Fruit fly (Drosophila melanogaster) whole organism, embryonic: ENCODE results near the gene cindr.

Source experiments
- Antp ChIP-seq: fragments of 200-800 bp; sonication (Bioruptor generic); optimal IDR thresholded peaks from 3 replicates; lab custom pipeline; 2016; ENCODE audit warnings: missing biosample characterization, missing genetic modification characterization
- CG10209 ChIP-seq: fragments of 200-800 bp; sonication (Bioruptor generic); optimal IDR thresholded peaks from 3 replicates; lab custom pipeline; 2017; ENCODE audit warnings: missing biosample characterization, mild to moderate bottlenecking, missing genetic modification characterization, missing genetic modification reagents
- CG13123 ChIP-seq: fragments of 200-800 bp; sonication (Bioruptor generic); optimal IDR thresholded peaks from 2 replicates; lab custom pipeline; 2016; ENCODE audit warnings: missing biosample characterization, missing genetic modification characterization
- CG13424 ChIP-seq: fragments of 200-800 bp; sonication (Bioruptor generic); optimal IDR thresholded peaks from 2 replicates; lab custom pipeline; 2019; ENCODE audit warnings: missing biosample characterization, mild to moderate bottlenecking, missing genetic modification characterization, moderate library complexity
- CG1529 ChIP-seq: fragments of 200-800 bp; sonication (Bioruptor generic); optimal IDR thresholded peaks from 3 replicates; lab custom pipeline; 2018; ENCODE audit warnings: missing biosample characterization, missing genetic modification characterization
- CG15601 ChIP-seq: fragments of 200-800 bp; sonication (Bioruptor generic); optimal IDR thresholded peaks from 3 replicates; lab custom pipeline; 2019; ENCODE audit warnings: missing biosample characterization, mild to moderate bottlenecking, missing genetic modification characterization, moderate library complexity
- CG16815 ChIP-seq: fragments of 200-800 bp; sonication (Bioruptor generic); optimal IDR thresholded peaks from 3 replicates; lab custom pipeline; 2017; ENCODE audit warnings: missing biosample characterization, mild to moderate bottlenecking, missing genetic modification characterization
- CG17361 ChIP-seq: fragments of 200-800 bp; sonication (Bioruptor generic); IDR thresholded peaks from 3 replicates; pipeline ENCODE4 v1.3.6; 2022; ENCODE audit warnings: missing biosample characterization, missing genetic modification characterization
- CG17568 ChIP-seq: fragments of 200-800 bp; sonication (Bioruptor generic); optimal IDR thresholded peaks from 2 replicates; lab custom pipeline; 2018; ENCODE audit warnings: missing biosample characterization, mild to moderate bottlenecking, missing genetic modification characterization, moderate library complexity
- CG2678 ChIP-seq: fragments of 200-800 bp; sonication (Bioruptor generic); optimal IDR thresholded peaks from 3 replicates; lab custom pipeline; 2019; ENCODE audit warnings: missing biosample characterization, mild to moderate bottlenecking, missing genetic modification characterization, moderate library complexity
- CG2875 ChIP-seq: fragments of 200-800 bp; sonication (Bioruptor generic); optimal IDR thresholded peaks from 2 replicates; lab custom pipeline; 2017; ENCODE audit warnings: missing biosample characterization, mild to moderate bottlenecking, missing genetic modification characterization, missing genetic modification reagents
- CG34376 ChIP-seq: fragments of 200-800 bp; sonication (Bioruptor generic); optimal IDR thresholded peaks from 2 replicates; lab custom pipeline; 2018; ENCODE audit warnings: missing biosample characterization, mild to moderate bottlenecking, missing genetic modification characterization
- CG3726 ChIP-seq: fragments of 200-800 bp; sonication (Bioruptor generic); IDR thresholded peaks from 3 replicates; pipeline ENCODE4, ENCODE4 v1.3.6; 2022; ENCODE audit warnings: missing biosample characterization, missing genetic modification characterization
- CG4617 ChIP-seq: fragments of 200-800 bp; sonication (Bioruptor generic); optimal IDR thresholded peaks from 3 replicates; lab custom pipeline; 2016; ENCODE audit warnings: missing biosample characterization, missing genetic modification characterization, borderline replicate concordance
- CG4707 ChIP-seq: fragments of 200-800 bp; sonication (Bioruptor generic); optimal IDR thresholded peaks from 2 replicates; lab custom pipeline; 2018; ENCODE audit warnings: missing biosample characterization, mild to moderate bottlenecking, missing genetic modification characterization, moderate library complexity
- CG7786 ChIP-seq: fragments of 200-800 bp; sonication (Bioruptor generic); optimal IDR thresholded peaks from 2 replicates; lab custom pipeline; 2016; ENCODE audit warnings: missing biosample characterization, missing genetic modification characterization
- CG7839 ChIP-seq: fragments of 200-800 bp; sonication (Bioruptor generic); optimal IDR thresholded peaks from 3 replicates; lab custom pipeline; 2018; ENCODE audit warnings: missing biosample characterization, mild to moderate bottlenecking, missing genetic modification characterization, moderate library complexity
- CoRest ChIP-seq: fragments of 200-800 bp; sonication (Bioruptor generic); optimal IDR thresholded peaks from 3 replicates; lab custom pipeline; 2018; ENCODE audit warnings: missing biosample characterization, mild to moderate bottlenecking, missing genetic modification characterization, moderate library complexity
- Drgx ChIP-seq: fragments of 200-800 bp; sonication (Bioruptor generic); IDR thresholded peaks from 2 replicates; pipeline ENCODE4 v1.3.6; 2022; ENCODE audit warnings: missing biosample characterization, missing genetic modification characterization
- Eip74EF ChIP-seq, 2 experiments: fragments of 200-800 bp in 1 of 2; fragments of >200 bp in 1 of 2; sonication (Bioruptor generic) in 1 of 2; optimal IDR thresholded peaks; 2 replicates each; lab custom pipeline; 2017 to 2019; ENCODE audit warnings: missing biosample characterization in 2 of 2, missing genetic modification characterization in 2 of 2, mild to moderate bottlenecking in 1 of 2, moderate library complexity in 1 of 2
- Hr51 ChIP-seq, 2 experiments: fragments of 200-800 bp; sonication (Bioruptor generic); optimal IDR thresholded peaks; 2 replicates in 1 of 2; 3 replicates in 1 of 2; lab custom pipeline; 2016 to 2018; ENCODE audit warnings: missing biosample characterization in 2 of 2, missing genetic modification characterization in 2 of 2, mild to moderate bottlenecking in 1 of 2, moderate library complexity in 1 of 2
- Hr78 ChIP-seq, 2 experiments: fragments of 200-800 bp in 1 of 2; fragments of >200 bp in 1 of 2; sonication (Bioruptor generic) in 1 of 2; optimal IDR thresholded peaks; 2 replicates each; lab custom pipeline; 2017 to 2019; ENCODE audit warnings: missing biosample characterization in 2 of 2, missing genetic modification characterization in 2 of 2, mild to moderate bottlenecking in 1 of 2, moderate library complexity in 1 of 2
- Hsf ChIP-seq: fragments of 200-800 bp; sonication (Bioruptor generic); optimal IDR thresholded peaks from 3 replicates; lab custom pipeline; 2016; ENCODE audit warnings: missing biosample characterization, missing genetic modification characterization
- Lim3 ChIP-seq: fragments of 200-800 bp; sonication (Bioruptor generic); IDR thresholded peaks from 2 replicates; pipeline ENCODE4 v1.3.6; 2022; ENCODE audit warnings: missing biosample characterization, missing genetic modification characterization
- Med ChIP-seq: fragments of 200-800 bp; sonication (Bioruptor generic); peaks from one replicate; lab custom pipeline; 2016; ENCODE audit warnings: missing biosample characterization, missing genetic modification characterization, mild to moderate bottlenecking, inconsistent platforms, moderate library complexity
- Opbp ChIP-seq: fragments of 200-800 bp; sonication (Bioruptor generic); IDR thresholded peaks from 3 replicates; pipeline ENCODE4 v1.3.6; 2022; ENCODE audit warnings: missing biosample characterization, missing genetic modification characterization; ENCODE audit not compliant: partially characterized antibody
- Sox102F ChIP-seq: fragments of 200-800 bp; sonication (Bioruptor generic); optimal IDR thresholded peaks from 2 replicates; lab custom pipeline; 2018; ENCODE audit warnings: missing biosample characterization, mild to moderate bottlenecking, missing genetic modification characterization, moderate library complexity
- Ssrp ChIP-seq: fragments of 200-800 bp; sonication (Bioruptor generic); optimal IDR thresholded peaks from 2 replicates; lab custom pipeline; 2018; ENCODE audit warnings: missing biosample characterization, mild to moderate bottlenecking, missing genetic modification characterization, moderate library complexity
- Vsx1 ChIP-seq: fragments of 200-800 bp; sonication (Bioruptor generic); optimal IDR thresholded peaks from 2 replicates; lab custom pipeline; 2017; ENCODE audit warnings: missing biosample characterization, mild to moderate bottlenecking, missing genetic modification characterization, missing genetic modification reagents
- Xbp1 ChIP-seq: fragments of 200-800 bp; sonication (Bioruptor generic); optimal IDR thresholded peaks from 3 replicates; lab custom pipeline; 2016; ENCODE audit warnings: missing biosample characterization, mild to moderate bottlenecking, missing genetic modification characterization
- ap ChIP-seq: fragments of 200-800 bp; sonication (Bioruptor generic); IDR thresholded peaks from 2 replicates; pipeline ENCODE4 v1.3.6; 2022; ENCODE audit warnings: missing biosample characterization, missing genetic modification characterization
- bbx ChIP-seq: fragments of 200-800 bp; sonication (Bioruptor generic); IDR thresholded peaks from 2 replicates; pipeline ENCODE4 v1.3.6; 2022; ENCODE audit warnings: missing biosample characterization, missing genetic modification characterization; ENCODE audit not compliant: partially characterized antibody
- bsh ChIP-seq, 2 experiments: fragments of 200-800 bp; sonication (Bioruptor generic); optimal IDR thresholded peaks; 2 replicates each; lab custom pipeline; 2017 to 2018; ENCODE audit warnings: mild to moderate bottlenecking in 2 of 2, missing biosample characterization in 2 of 2, missing genetic modification characterization in 2 of 2, moderate library complexity in 1 of 2
- cad ChIP-seq: fragments of >200 bp; optimal IDR thresholded peaks from 2 replicates; lab custom pipeline; 2017; ENCODE audit warnings: missing biosample characterization, missing genetic modification characterization
- ci ChIP-seq: fragments of 200-800 bp; sonication (Bioruptor generic); IDR thresholded peaks from 3 replicates; pipeline ENCODE4 v1.3.6; 2022; ENCODE audit warnings: missing biosample characterization, missing genetic modification characterization
- crol ChIP-seq: fragments of 200-800 bp; sonication (Bioruptor generic); IDR thresholded peaks from 2 replicates; pipeline ENCODE4 v1.3.6; 2022; ENCODE audit warnings: missing biosample characterization, missing genetic modification characterization
- fd96Cb ChIP-seq: fragments of 200-800 bp; sonication (Bioruptor generic); optimal IDR thresholded peaks from 2 replicates; lab custom pipeline; 2018; ENCODE audit warnings: missing biosample characterization, mild to moderate bottlenecking, missing genetic modification characterization, moderate library complexity
- gsb ChIP-seq: fragments of 200-800 bp; sonication (Bioruptor generic); IDR thresholded peaks from 2 replicates; pipeline ENCODE4 v1.3.6; 2022; ENCODE audit warnings: missing biosample characterization, missing genetic modification characterization
- lmd ChIP-seq: fragments of 200-800 bp; sonication (Bioruptor generic); IDR thresholded peaks from 2 replicates; pipeline ENCODE4 v1.3.6; 2022; ENCODE audit warnings: missing biosample characterization, missing genetic modification characterization
- lov ChIP-seq, 2 experiments: fragments of 200-800 bp in 1 of 2; fragments of >200 bp in 1 of 2; sonication (Bioruptor generic) in 1 of 2; IDR thresholded peaks in 1 of 2; optimal IDR thresholded peaks in 1 of 2; 2 replicates in 1 of 2; 3 replicates in 1 of 2; pipeline versions ENCODE4 v1.3.6 to Lab custom; 2017 to 2022; ENCODE audit warnings: missing biosample characterization in 1 of 2, missing genetic modification characterization in 1 of 2
- nerfin-1 ChIP-seq: fragments of 200-800 bp; sonication (Bioruptor generic); optimal IDR thresholded peaks from 3 replicates; lab custom pipeline; 2019; ENCODE audit warnings: missing biosample characterization, mild to moderate bottlenecking, missing genetic modification characterization, moderate library complexity
- org-1 ChIP-seq: fragments of 200-800 bp; sonication (Bioruptor generic); optimal IDR thresholded peaks from 2 replicates; lab custom pipeline; 2017; ENCODE audit warnings: missing biosample characterization, missing genetic modification characterization
- phol ChIP-seq: fragments of 200-800 bp; sonication (Bioruptor generic); optimal IDR thresholded peaks from 3 replicates; lab custom pipeline; 2018; ENCODE audit warnings: missing biosample characterization, mild to moderate bottlenecking, missing genetic modification characterization, moderate library complexity
- sc ChIP-seq, 3 experiments: fragments of >200 bp in 2 of 3; fragments of 200-800 bp in 1 of 3; sonication (Bioruptor generic) in 1 of 3; optimal IDR thresholded peaks; 2 replicates in 2 of 3; 3 replicates in 1 of 3; lab custom pipeline; 2017; ENCODE audit warnings: mild to moderate bottlenecking in 1 of 3, missing biosample characterization in 1 of 3, missing genetic modification characterization in 1 of 3, missing genetic modification reagents in 1 of 3
- sd ChIP-seq: fragments of 200-800 bp; sonication (Bioruptor generic); optimal IDR thresholded peaks from 3 replicates; lab custom pipeline; 2018; ENCODE audit warnings: missing biosample characterization, mild to moderate bottlenecking, missing genetic modification characterization, moderate library complexity
- tin ChIP-seq: fragments of 200-800 bp; sonication (Bioruptor generic); optimal IDR thresholded peaks from 3 replicates; lab custom pipeline; 2016; ENCODE audit warnings: missing biosample characterization, missing genetic modification characterization

cindr gene

DNA sequence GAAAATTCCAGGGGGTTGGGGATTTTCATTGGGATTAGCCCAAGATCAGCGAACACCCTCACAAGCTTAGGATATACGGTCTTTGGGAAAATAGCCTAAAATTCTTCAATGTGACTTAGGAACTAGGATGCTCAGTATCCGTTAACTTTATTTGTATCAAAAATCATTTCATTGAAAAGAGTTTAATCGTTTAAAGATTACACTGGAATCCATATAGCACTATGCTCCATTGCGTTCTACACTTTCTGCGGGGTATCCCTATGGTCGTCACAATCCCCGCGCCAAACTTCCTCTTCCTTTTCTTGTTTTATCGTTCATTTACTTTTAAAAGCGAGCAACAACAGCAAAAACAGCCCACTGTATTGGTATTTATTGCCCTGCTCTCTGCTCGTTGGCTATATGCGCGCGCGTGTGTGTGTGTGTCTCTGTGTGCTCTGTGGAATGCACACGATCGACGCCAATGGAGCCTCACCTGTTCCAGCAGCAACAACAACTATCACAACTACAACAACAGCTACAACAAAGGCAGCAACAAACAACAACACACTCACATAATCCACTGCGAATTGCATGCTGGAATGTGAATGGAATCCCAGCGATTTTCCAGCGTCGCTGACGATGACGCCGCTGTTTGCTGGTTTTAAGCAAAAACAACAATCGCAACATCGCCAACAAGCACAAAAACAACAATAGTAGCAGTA lies 4.5 kb upstream of the cindr start (continued):
- TF ChIP-seq CG17568 (no peak), CG13123 (GFP tag; lab: Kevin White, UChicago) (no peak), sc (optimal IDR thresholded peaks at IDR 0.05; lab: Kevin White, UChicago) (no peak), sc (GFP tag; optimal IDR thresholded peaks at IDR 0.05; lab: Kevin White, UChicago) (peak; percentile 33), CG2875 (GFP tag; lab: Kevin White, UChicago) (peak; percentile 15), lov (optimal IDR thresholded peaks at IDR 0.05; lab: Kevin White, UChicago) (no peak), lov (GFP tag; IDR thresholded peaks at IDR 0.05; lab: Robert Waterston, UW) (no peak), Xbp1 (GFP tag; lab: Kevin White, UChicago) (peak; percentile 34), ap (0 out of 2 replicates have a peak, but pooled peaks have one; percentile 19), CG17361 (peak; percentile 57; the same call in 2 of the 3 replicates), CoRest (peak; percentile 28), CG15601 (tag; lab: Kevin White, UChicago) (peak; percentile 18), crol (GFP tag; lab: Robert Waterston, UW) (0 out of 2 replicates have a peak, but pooled peaks have one; percentile 9), Med (GFP tag; lab: Kevin White, UChicago) (peak; percentile 51), CG1529 (GFP tag; lab: Kevin White, UChicago) (peak; percentile 37), phol (tag; lab: Kevin White, UChicago) (peak; percentile 53), ci (GFP tag; lab: Robert Waterston, UW) (0 out of 3 replicates have a peak, but pooled peaks have one; percentile 19), Sox102F (GFP tag; lab: Kevin White, UChicago) (peak; percentile 67), CG3726 (GFP tag; lab: Robert Waterston, UW) (no peak), CG4707 (GFP tag; lab: Kevin White, UChicago) (peak; percentile 74), Antp (no peak), Drgx (GFP tag; lab: Robert Waterston, UW) (peak; percentile 79), CG7839 (tag; lab: Kevin White, UChicago) (peak; percentile 46), Eip74EF (GFP tag; optimal IDR thresholded peaks at IDR 0.05; lab: Kevin White, UChicago) (peak in 1 of 2 experiments; percentile 42), CG13424 (tag; lab: Kevin White, UChicago) (peak; percentile 12), CG34376 (GFP tag; lab: Kevin White, UChicago) (no peak), bsh (GFP tag; optimal IDR thresholded peaks at IDR 0.05; lab: Kevin White, UChicago) (peak; percentile 31 to 76), fd96Cb (peak; percentile 24), nerfin-1 (peak; percentile 34), CG10209 (GFP tag; lab: Kevin White, UChicago) (peak; percentile 42), org-1 (GFP tag; lab: Kevin White, UChicago) (peak; percentile 18), tin (GFP tag; lab: Kevin White, UChicago) (peak; percentile 25), CG4617 (GFP tag; lab: Kevin White, UChicago) (peak; percentile 1), lmd (GFP tag; lab: Robert Waterston, UW) (peak; percentile 19; the same call in 1 of the 2 replicates), Ssrp (tag; lab: Kevin White, UChicago) (peak; percentile 19), Hr51 (GFP tag; optimal IDR thresholded peaks at IDR 0.05; lab: Kevin White, UChicago) (peak in 1 of 2 experiments; percentile 36), bbx (GFP tag; lab: Robert Waterston, UW) (0 out of 2 replicates have a peak, but pooled peaks have one; percentile 18), cad (peak; percentile 27), CG7786 (peak; percentile 10), Opbp (0 out of 3 replicates have a peak, but pooled peaks have one; percentile 21), sd (tag; lab: Kevin White, UChicago) (peak; percentile 98), CG16815 (peak; percentile 7), gsb (no peak), Lim3 (GFP tag; lab: Robert Waterston, UW) (no peak), CG2678 (tag; lab: Kevin White, UChicago) (peak; percentile 10), Hsf (peak; percentile 26), Hr78 (GFP tag; optimal IDR thresholded peaks at IDR 0.05; lab: Kevin White, UChicago) (no peak), Vsx1 (GFP tag; lab: Kevin White, UChicago) (no peak)
